Worm (Caenorhabditis elegans) whole organism, L4 larva: ENCODE measurements around the gene klp-3.
A peak's percentile ranks its signal among the peaks of the same experiment; 100 is the strongest.

Experiments used
- D1046.2 ChIP-seq: fragments of 200-800 bp; sonication (Bioruptor generic); IDR thresholded peaks from 2 replicates; pipeline ENCODE4 v1.3.6; 2022; ENCODE audit warnings: missing genetic modification characterization, missing compliant biosample characterization
- F37D6.2 ChIP-seq: sonication (generic microtip); optimal IDR thresholded peaks from 2 replicates; lab custom pipeline; 2016; ENCODE audit warnings: mild to moderate bottlenecking, missing genetic modification characterization, missing compliant biosample characterization
- F49E8.2 ChIP-seq: sonication (generic microtip); optimal IDR thresholded peaks from 2 replicates; lab custom pipeline; 2016; ENCODE audit warnings: missing compliant biosample characterization, mild to moderate bottlenecking, missing genetic modification characterization, borderline replicate concordance
- Y48G9A.11 ChIP-seq: fragments of 200-800 bp; sonication (Bioruptor generic); IDR thresholded peaks from 2 replicates; pipeline ENCODE4 v1.3.6; 2022; ENCODE audit warnings: missing genetic modification reagents, missing genetic modification characterization, missing compliant biosample characterization
- Y5F2A.4 ChIP-seq: fragments of 200-800 bp; sonication (Bioruptor generic); optimal IDR thresholded peaks from 2 replicates; lab custom pipeline; 2018; ENCODE audit warnings: mild to moderate bottlenecking, missing genetic modification characterization, missing compliant biosample characterization
- aly-2 ChIP-seq: sonication (generic microtip); optimal IDR thresholded peaks from 2 replicates; lab custom pipeline; 2018; ENCODE audit warnings: missing biosample characterization, missing genetic modification characterization
- attf-4 ChIP-seq: sonication (generic microtip); optimal IDR thresholded peaks from 3 replicates; lab custom pipeline; 2017; ENCODE audit warnings: missing biosample characterization, missing genetic modification characterization
- ceh-20 ChIP-seq: fragments of 200-800 bp; sonication (Bioruptor generic); IDR thresholded peaks from 2 replicates; pipeline ENCODE4 v1.3.6; 2022; ENCODE audit warnings: missing genetic modification reagents, missing genetic modification characterization, missing compliant biosample characterization
- ctbp-1 ChIP-seq: fragments of 200-800 bp; sonication (Bioruptor generic); IDR thresholded peaks from 2 replicates; pipeline ENCODE4 v1.3.6; 2022; ENCODE audit warnings: missing genetic modification reagents, missing genetic modification characterization, missing compliant biosample characterization
- daf-12 ChIP-seq: fragments of 150-350 bp; optimal IDR thresholded peaks from 2 replicates; lab custom pipeline; 2014; ENCODE audit warnings: missing biosample characterization, missing genetic modification reagents, missing genetic modification characterization
- daf-16 ChIP-seq, 3 experiments: sonication (generic microtip); optimal IDR thresholded peaks; 2 replicates each; lab custom pipeline; 2016 to 2017; ENCODE audit warnings: missing genetic modification characterization in 3 of 3, missing genetic modification reagents in 3 of 3, mild to moderate bottlenecking in 2 of 3, missing compliant biosample characterization in 2 of 3, missing biosample characterization in 1 of 3, moderate library complexity in 1 of 3
- dmd-6 ChIP-seq: fragments of 200-800 bp; sonication (Bioruptor generic); IDR thresholded peaks from 2 replicates; pipeline ENCODE4 v1.3.6; 2022; ENCODE audit warnings: missing genetic modification reagents, missing genetic modification characterization, missing compliant biosample characterization
- dmd-8 ChIP-seq: fragments of 200-800 bp; sonication (Bioruptor generic); IDR thresholded peaks from 2 replicates; pipeline ENCODE4 v1.3.6; 2022; ENCODE audit warnings: missing genetic modification characterization, missing compliant biosample characterization
- dmd-9 ChIP-seq: fragments of 200-800 bp; sonication (Bioruptor generic); IDR thresholded peaks from 2 replicates; pipeline ENCODE4 v1.3.6; 2022; ENCODE audit warnings: missing genetic modification reagents, missing genetic modification characterization, missing compliant biosample characterization
- dpl-1 ChIP-seq: fragments of 150-350 bp; optimal IDR thresholded peaks from 2 replicates; lab custom pipeline; 2014; ENCODE audit warnings: missing biosample characterization, missing genetic modification reagents, missing genetic modification characterization
- duxl-1 ChIP-seq: sonication (generic microtip); optimal IDR thresholded peaks from 2 replicates; lab custom pipeline; 2016; ENCODE audit warnings: mild to moderate bottlenecking, missing genetic modification characterization, moderate library complexity, missing compliant biosample characterization; ENCODE audit not compliant: poor library complexity
- dve-1 ChIP-seq: sonication (generic microtip); optimal IDR thresholded peaks from 2 replicates; lab custom pipeline; 2017; ENCODE audit warnings: antibody characterized with exemption, mild to moderate bottlenecking, missing genetic modification characterization, missing compliant biosample characterization; ENCODE audit not compliant: insufficient read depth
- egl-27 ChIP-seq: sonication (generic microtip); optimal IDR thresholded peaks from 3 replicates; lab custom pipeline; 2017; ENCODE audit warnings: missing biosample characterization, missing genetic modification reagents, missing genetic modification characterization
- fkh-10 ChIP-seq: fragments of 150-350 bp; optimal IDR thresholded peaks from 2 replicates; lab custom pipeline; 2014; ENCODE audit warnings: missing biosample characterization, missing genetic modification reagents, missing genetic modification characterization
- hlh-11 ChIP-seq: fragments of 200-800 bp; sonication (Bioruptor generic); optimal IDR thresholded peaks from 2 replicates; lab custom pipeline; 2018; ENCODE audit warnings: mild to moderate bottlenecking, missing genetic modification characterization, missing compliant biosample characterization
- hlh-30 ChIP-seq: sonication (generic microtip); optimal IDR thresholded peaks from 2 replicates; lab custom pipeline; 2017; ENCODE audit warnings: antibody characterized with exemption, mild to moderate bottlenecking, missing genetic modification characterization, missing compliant biosample characterization; ENCODE audit not compliant: insufficient read depth
- hmg-1.1 ChIP-seq: fragments of 200-800 bp; sonication (Bioruptor generic); IDR thresholded peaks from 2 replicates; pipeline ENCODE4 v1.3.6; 2022; ENCODE audit warnings: missing genetic modification reagents, missing genetic modification characterization, missing compliant biosample characterization
- jun-1 ChIP-seq: fragments of 150-350 bp; optimal IDR thresholded peaks from 2 replicates; lab custom pipeline; 2014; ENCODE audit warnings: missing biosample characterization, missing genetic modification reagents, missing genetic modification characterization
- lin-13 ChIP-seq: fragments of 150-350 bp; optimal IDR thresholded peaks from 2 replicates; lab custom pipeline; 2014; ENCODE audit warnings: missing biosample characterization, missing genetic modification reagents, missing genetic modification characterization
- lin-15B ChIP-seq: fragments of 150-350 bp; sonication (generic microtip); optimal IDR thresholded peaks from 3 replicates; lab custom pipeline; 2014; ENCODE audit warnings: missing biosample characterization, missing genetic modification characterization
- lin-39 ChIP-seq: fragments of 150-350 bp; optimal IDR thresholded peaks from 2 replicates; lab custom pipeline; 2014; ENCODE audit warnings: missing biosample characterization, missing genetic modification reagents, missing genetic modification characterization
- lir-3 ChIP-seq: sonication (generic microtip); optimal IDR thresholded peaks from 2 replicates; lab custom pipeline; 2016; ENCODE audit warnings: mild to moderate bottlenecking, missing genetic modification characterization, missing compliant biosample characterization
- madf-5 ChIP-seq, 2 experiments: fragments of 200-800 bp; sonication (Bioruptor generic); IDR thresholded peaks; 2 replicates each; pipeline ENCODE4 v1.3.6; 2022; ENCODE audit warnings: missing compliant biosample characterization in 2 of 2, missing genetic modification characterization in 2 of 2
- mes-2 ChIP-seq: sonication (generic microtip); optimal IDR thresholded peaks from 2 replicates; lab custom pipeline; 2016; ENCODE audit warnings: missing genotype, mild to moderate bottlenecking, missing genetic modification characterization, missing compliant biosample characterization; ENCODE audit not compliant: poor library complexity, severe bottlenecking
- mxl-3 ChIP-seq: fragments of 200-800 bp; sonication (Bioruptor generic); optimal IDR thresholded peaks from 2 replicates; lab custom pipeline; 2018; ENCODE audit warnings: mild to moderate bottlenecking, missing genetic modification characterization, missing compliant biosample characterization
- nhr-10 ChIP-seq: fragments of 150-350 bp; optimal IDR thresholded peaks from 2 replicates; lab custom pipeline; 2014; ENCODE audit warnings: missing biosample characterization, missing genetic modification characterization
- nhr-28 ChIP-seq: fragments of 150-350 bp; optimal IDR thresholded peaks from 2 replicates; lab custom pipeline; 2014; ENCODE audit warnings: missing biosample characterization, missing genetic modification characterization
- nhr-42 ChIP-seq: fragments of 200-800 bp; sonication (Bioruptor generic); IDR thresholded peaks from 2 replicates; pipeline ENCODE4 v1.3.6; 2022; ENCODE audit warnings: missing genetic modification characterization, missing compliant biosample characterization
- nhr-6 ChIP-seq: fragments of 150-350 bp; optimal IDR thresholded peaks from 2 replicates; lab custom pipeline; 2014; ENCODE audit warnings: missing biosample characterization, missing genetic modification characterization
- nhr-76 ChIP-seq: fragments of 150-350 bp; optimal IDR thresholded peaks from 2 replicates; lab custom pipeline; 2014; ENCODE audit warnings: missing biosample characterization, missing genetic modification characterization
- nhr-77 ChIP-seq: fragments of 150-350 bp; optimal IDR thresholded peaks from 2 replicates; lab custom pipeline; 2014; ENCODE audit warnings: missing biosample characterization, missing genetic modification characterization
- pqm-1 ChIP-seq: sonication (generic microtip); optimal IDR thresholded peaks from 2 replicates; lab custom pipeline; 2017; ENCODE audit warnings: missing biosample characterization, missing genetic modification characterization
- rbr-2 ChIP-seq: sonication (generic microtip); optimal IDR thresholded peaks from 2 replicates; lab custom pipeline; 2016; ENCODE audit warnings: missing genotype, missing genetic modification characterization, missing compliant biosample characterization
- set-16 ChIP-seq: fragments of 200-800 bp; sonication (Bioruptor generic); IDR thresholded peaks from 2 replicates; pipeline ENCODE4 v1.3.6; 2022; ENCODE audit warnings: missing genetic modification reagents, missing genetic modification characterization, missing compliant biosample characterization
- skn-1 ChIP-seq: fragments of 150-350 bp; optimal IDR thresholded peaks from 2 replicates; lab custom pipeline; 2014; ENCODE audit warnings: missing biosample characterization, missing genetic modification characterization
- spr-1 ChIP-seq: sonication (generic microtip); optimal IDR thresholded peaks from 2 replicates; lab custom pipeline; 2016; ENCODE audit warnings: mild to moderate bottlenecking, missing genetic modification characterization, missing compliant biosample characterization
- tag-97 ChIP-seq: fragments of 200-800 bp; sonication (Bioruptor generic); IDR thresholded peaks from 2 replicates; pipeline ENCODE4 v1.3.6; 2022; ENCODE audit warnings: missing genetic modification characterization, missing compliant biosample characterization
- unc-130 ChIP-seq: sonication (generic microtip); optimal IDR thresholded peaks from 2 replicates; lab custom pipeline; 2016; ENCODE audit warnings: missing genetic modification reagents, missing genetic modification characterization, missing compliant biosample characterization
- unc-62 ChIP-seq, 3 experiments: fragments of 150-350 bp in 1 of 3; sonication (generic microtip); optimal IDR thresholded peaks in 2 of 3; peaks in 1 of 3; 1 replicate in 1 of 3; 2 replicates in 2 of 3; lab custom pipeline; 2014 to 2017; ENCODE audit warnings: missing biosample characterization in 3 of 3, missing genetic modification characterization in 3 of 3, missing genetic modification reagents in 3 of 3, missing genotype in 1 of 3
- ztf-7 ChIP-seq: fragments of 150-350 bp; optimal IDR thresholded peaks from 2 replicates; lab custom pipeline; 2014; ENCODE audit warnings: missing biosample characterization, missing genetic modification characterization

The klp-3 gene

ce11 chrII:7813645-7814044 is 28.5 kb upstream of the klp-3 start:
- TF ChIP-seq madf-5 (GFP tag; IDR thresholded peaks at IDR 0.05; lab: Robert Waterston, UW) (no peak), aly-2 (tag; lab: Kevin White, UChicago) (no peak), nhr-28 (tag; lab: Kevin White, UChicago) (peak; percentile 52), dve-1 (tag; lab: Kevin White, UChicago) (peak; percentile 7), dmd-9 (GFP tag; lab: Robert Waterston, UW) (no peak), nhr-42 (no peak), hlh-11 (tag; lab: Kevin White, UChicago) (peak; percentile 37), F37D6.2 (no peak), lin-15B (tag; lab: Kevin White, UChicago) (no peak), mxl-3 (GFP tag; lab: Kevin White, UChicago) (no peak), egl-27 (tag; lab: Kevin White, UChicago) (no peak), nhr-76 (tag; lab: Kevin White, UChicago) (no peak), hmg-1.1 (GFP tag; lab: Robert Waterston, UW) (no peak), rbr-2 (tag; lab: Kevin White, UChicago) (no peak), nhr-77 (peak; percentile 67), nhr-6 (no peak), lin-13 (GFP tag; lab: Kevin White, UChicago) (no peak), F49E8.2 (tag; lab: Kevin White, UChicago) (no peak), Y48G9A.11 (no peak), pqm-1 (tag; lab: Kevin White, UChicago) (peak; percentile 31), skn-1 (tag; lab: Kevin White, UChicago) (no peak), fkh-10 (no peak), dmd-6 (peak; percentile 55), set-16 (GFP tag; lab: Robert Waterston, UW) (no peak), hlh-30 (tag; lab: Kevin White, UChicago) (peak; percentile 46), daf-16 (GFP tag; optimal IDR thresholded peaks at IDR 0.05; lab: Kevin White, UChicago) (no peak), daf-16 (tag; optimal IDR thresholded peaks at IDR 0.05; lab: Kevin White, UChicago) (peak; percentile 26), unc-130 (no peak), Y5F2A.4 (GFP tag; lab: Kevin White, UChicago) (no peak), ctbp-1 (GFP tag; lab: Robert Waterston, UW) (no peak), duxl-1 (tag; lab: Kevin White, UChicago) (no peak), daf-12 (tag; lab: Kevin White, UChicago) (no peak), lin-39 (tag; lab: Kevin White, UChicago) (no peak)

- no peak for TF ChIP-seq dmd-6
- peak in 1 of 2 experiments; percentile 25 for TF ChIP-seq unc-62 (GFP tag; optimal IDR thresholded peaks at IDR 0.05 in 1 of 2; lab: Kevin White, UChicago)
- TF ChIP-seq unc-62 (tag; optimal IDR thresholded peaks at IDR 0.05; lab: Kevin White, UChicago): no peak
- no peak for TF ChIP-seq D1046.2 (GFP tag; lab: Robert Waterston, UW)
- no peak for TF ChIP-seq daf-12 (tag; lab: Kevin White, UChicago)
- TF ChIP-seq ztf-7: no peak
- no peak for TF ChIP-seq madf-5 (GFP tag; IDR thresholded peaks at IDR 0.05; lab: Robert Waterston, UW)
- TF ChIP-seq skn-1 (tag; lab: Kevin White, UChicago): no peak
- no peak for TF ChIP-seq hlh-30 (tag; lab: Kevin White, UChicago)
- TF ChIP-seq nhr-10 (tag; lab: Kevin White, UChicago): no peak
- peak; percentile 19 for TF ChIP-seq mes-2 (tag; lab: Kevin White, UChicago)
- no peak for TF ChIP-seq tag-97 (GFP tag; lab: Robert Waterston, UW)
- no peak for TF ChIP-seq jun-1 (tag; lab: Kevin White, UChicago)
- no peak for TF ChIP-seq set-16 (GFP tag; lab: Robert Waterston, UW)
- no peak for TF ChIP-seq dpl-1 (GFP tag; lab: Kevin White, UChicago)
- TF ChIP-seq nhr-6: peak; percentile 57
- no peak for TF ChIP-seq lin-39 (tag; lab: Kevin White, UChicago)
- TF ChIP-seq lir-3 (tag; lab: Kevin White, UChicago): no peak
- TF ChIP-seq nhr-42: no peak
- TF ChIP-seq dmd-8: no peak
- no peak for TF ChIP-seq spr-1 (tag; lab: Kevin White, UChicago)
- no peak for TF ChIP-seq attf-4 (tag; lab: Kevin White, UChicago)
- TF ChIP-seq ceh-20 (GFP tag; lab: Robert Waterston, UW): no peak
- TF ChIP-seq, all 104 proteins: peak for 3
Measured at ce11 chrII:7814215-7814614, 27.9 kb upstream of the klp-3 start.
